Fruit fly (Drosophila melanogaster) whole organism, embryonic: Measurements from ENCODE around the gene CG3040.

Experiments
- Atf3 ChIP-seq: fragments of 200-800 bp; sonication (Bioruptor generic); optimal IDR thresholded peaks from 3 replicates; lab custom pipeline; 2016; ENCODE audit warnings: missing biosample characterization, missing genetic modification characterization
- Bdp1 ChIP-seq: fragments of 200-800 bp; sonication (Bioruptor generic); optimal IDR thresholded peaks from 3 replicates; lab custom pipeline; 2016; ENCODE audit warnings: missing biosample characterization, missing genetic modification characterization
- C15 ChIP-seq: fragments of 200-800 bp; sonication (Bioruptor generic); IDR thresholded peaks from 3 replicates; pipeline ENCODE4 v1.3.6; 2022; ENCODE audit warnings: missing biosample characterization, missing genetic modification characterization
- CG10147 ChIP-seq: fragments of 200-800 bp; sonication (Bioruptor generic); optimal IDR thresholded peaks from 2 replicates; lab custom pipeline; 2019; ENCODE audit warnings: missing biosample characterization, mild to moderate bottlenecking, missing genetic modification characterization, moderate library complexity
- CG10321 ChIP-seq: fragments of 200-800 bp; sonication (Bioruptor generic); IDR thresholded peaks from 2 replicates; pipeline ENCODE4 v1.3.6; 2022; ENCODE audit warnings: missing biosample characterization, missing genetic modification characterization
- CG10543 ChIP-seq: fragments of 200-800 bp; sonication (Bioruptor generic); optimal IDR thresholded peaks from 3 replicates; lab custom pipeline; 2017; ENCODE audit warnings: missing biosample characterization, mild to moderate bottlenecking, missing genetic modification characterization, moderate library complexity
- CG11560 ChIP-seq: fragments of 200-800 bp; sonication (Bioruptor generic); IDR thresholded peaks from 3 replicates; pipeline ENCODE4 v1.3.6; 2022; ENCODE audit warnings: missing biosample characterization, missing genetic modification characterization
- CG11696 ChIP-seq: fragments of 200-800 bp; sonication (Bioruptor generic); IDR thresholded peaks from 2 replicates; pipeline ENCODE4 v1.3.6; 2022; ENCODE audit warnings: missing biosample characterization, missing genetic modification characterization
- CG12104 ChIP-seq: fragments of 200-800 bp; sonication (Bioruptor generic); optimal IDR thresholded peaks from 3 replicates; lab custom pipeline; 2016; ENCODE audit warnings: missing biosample characterization, missing genetic modification characterization
- CG12219 ChIP-seq: fragments of 200-800 bp; sonication (Bioruptor generic); optimal IDR thresholded peaks from 3 replicates; lab custom pipeline; 2018; ENCODE audit warnings: missing biosample characterization, mild to moderate bottlenecking, missing genetic modification characterization
- CG12391 ChIP-seq: fragments of 200-800 bp; sonication (Bioruptor generic); optimal IDR thresholded peaks from 3 replicates; lab custom pipeline; 2018; ENCODE audit warnings: missing biosample characterization, mild to moderate bottlenecking, missing genetic modification characterization, moderate library complexity
- CG12659 ChIP-seq: fragments of 200-800 bp; sonication (Bioruptor generic); optimal IDR thresholded peaks from 3 replicates; lab custom pipeline; 2017; ENCODE audit warnings: mild to moderate bottlenecking, missing biosample characterization, missing genetic modification reagents, missing genetic modification characterization
- CG14014 ChIP-seq: fragments of 200-800 bp; sonication (Bioruptor generic); IDR thresholded peaks from 2 replicates; pipeline ENCODE4 v1.3.6; 2022; ENCODE audit warnings: missing biosample characterization, missing genetic modification characterization
- CG14965 ChIP-seq: fragments of 200-800 bp; sonication (Bioruptor generic); optimal IDR thresholded peaks from 2 replicates; lab custom pipeline; 2016; ENCODE audit warnings: missing biosample characterization, missing genetic modification characterization, borderline replicate concordance
- CG15514 ChIP-seq: fragments of 200-800 bp; sonication (Bioruptor generic); optimal IDR thresholded peaks from 3 replicates; lab custom pipeline; 2017; ENCODE audit warnings: missing biosample characterization, missing genetic modification characterization, mild to moderate bottlenecking, moderate library complexity, missing genetic modification reagents
- CG31388 ChIP-seq: fragments of 200-800 bp; sonication (Bioruptor generic); optimal IDR thresholded peaks from 2 replicates; lab custom pipeline; 2016; ENCODE audit warnings: missing biosample characterization, missing genetic modification characterization
- CG3847 ChIP-seq: fragments of 200-800 bp; sonication (Bioruptor generic); IDR thresholded peaks from 2 replicates; pipeline ENCODE4 v1.3.6; 2022; ENCODE audit warnings: missing biosample characterization, missing genetic modification characterization
- CG4424 ChIP-seq: fragments of 200-800 bp; sonication (Bioruptor generic); optimal IDR thresholded peaks from 3 replicates; lab custom pipeline; 2016; ENCODE audit warnings: missing biosample characterization, missing genetic modification characterization
- CG5180 ChIP-seq: fragments of 200-800 bp; sonication (Bioruptor generic); optimal IDR thresholded peaks from 3 replicates; lab custom pipeline; 2017; ENCODE audit warnings: missing biosample characterization, missing genetic modification characterization, mild to moderate bottlenecking, moderate library complexity, missing genetic modification reagents
- CG7987 ChIP-seq: fragments of 200-800 bp; sonication (Bioruptor generic); optimal IDR thresholded peaks from 2 replicates; lab custom pipeline; 2018; ENCODE audit warnings: missing biosample characterization, mild to moderate bottlenecking, missing genetic modification characterization, moderate library complexity
- CG8281 ChIP-seq: fragments of 200-800 bp; sonication (Bioruptor generic); optimal IDR thresholded peaks from 2 replicates; lab custom pipeline; 2018; ENCODE audit warnings: missing biosample characterization, mild to moderate bottlenecking, missing genetic modification characterization, moderate library complexity
- CG8478 ChIP-seq: fragments of >200 bp; optimal IDR thresholded peaks from 2 replicates; lab custom pipeline; 2018
- CG9876 ChIP-seq: fragments of 200-800 bp; sonication (Bioruptor generic); optimal IDR thresholded peaks from 2 replicates; lab custom pipeline; 2016; ENCODE audit warnings: missing biosample characterization, missing genetic modification characterization
- D ChIP-seq, 2 experiments: fragments of 200-800 bp in 1 of 2; fragments of >200 bp in 1 of 2; sonication (Bioruptor generic) in 1 of 2; optimal IDR thresholded peaks; 2 replicates in 1 of 2; 3 replicates in 1 of 2; lab custom pipeline; 2017; ENCODE audit warnings: mild to moderate bottlenecking in 1 of 2, missing biosample characterization in 1 of 2, missing genetic modification characterization in 1 of 2, missing genetic modification reagents in 1 of 2
- Deaf1 ChIP-seq: fragments of 200-800 bp; optimal IDR thresholded peaks from 3 replicates; lab custom pipeline; 2019; ENCODE audit warnings: missing biosample characterization, mild to moderate bottlenecking, missing genetic modification characterization, moderate library complexity
- Dek ChIP-seq: fragments of 200-800 bp; sonication (Bioruptor generic); optimal IDR thresholded peaks from 3 replicates; lab custom pipeline; 2019; ENCODE audit warnings: missing biosample characterization, mild to moderate bottlenecking, missing genetic modification characterization, moderate library complexity
- Gug ChIP-seq: fragments of 200-800 bp; sonication (Bioruptor generic); IDR thresholded peaks from 4 replicates; pipeline ENCODE4 v1.3.6; 2022; ENCODE audit warnings: missing biosample characterization, missing genetic modification characterization
- HLH54F ChIP-seq: fragments of 200-800 bp; sonication (Bioruptor generic); optimal IDR thresholded peaks from 3 replicates; lab custom pipeline; 2016; ENCODE audit warnings: missing biosample characterization, missing genetic modification characterization
- Hey ChIP-seq: fragments of 200-800 bp; sonication (Bioruptor generic); optimal IDR thresholded peaks from 3 replicates; lab custom pipeline; 2018; ENCODE audit warnings: missing biosample characterization, mild to moderate bottlenecking, missing genetic modification characterization
- Hmx ChIP-seq: fragments of 200-800 bp; sonication (Bioruptor generic); optimal IDR thresholded peaks from 2 replicates; lab custom pipeline; 2016; ENCODE audit warnings: missing biosample characterization, missing genetic modification characterization
- Poxn ChIP-seq: fragments of 200-800 bp; sonication (Bioruptor generic); IDR thresholded peaks from 2 replicates; pipeline ENCODE4 v1.3.6; 2022; ENCODE audit warnings: missing biosample characterization, missing genetic modification characterization
- Rx ChIP-seq: fragments of 200-800 bp; sonication (Bioruptor generic); IDR thresholded peaks from 2 replicates; pipeline ENCODE4 v1.3.6; 2022; ENCODE audit warnings: missing biosample characterization, missing genetic modification characterization
- Six4 ChIP-seq: fragments of 200-800 bp; sonication (Bioruptor generic); optimal IDR thresholded peaks from 2 replicates; lab custom pipeline; 2016; ENCODE audit warnings: missing biosample characterization, missing genetic modification characterization
- Spps ChIP-seq: fragments of 200-800 bp; sonication (Bioruptor generic); optimal IDR thresholded peaks from 2 replicates; lab custom pipeline; 2018; ENCODE audit warnings: missing biosample characterization, mild to moderate bottlenecking, missing genetic modification characterization
- Sry-δ ChIP-seq: fragments of 200-800 bp; sonication (Bioruptor generic); optimal IDR thresholded peaks from 2 replicates; lab custom pipeline; 2016; ENCODE audit warnings: missing biosample characterization, missing genetic modification characterization
- YL-1 ChIP-seq: fragments of 200-800 bp; sonication (Bioruptor generic); optimal IDR thresholded peaks from 3 replicates; lab custom pipeline; 2017; ENCODE audit warnings: missing biosample characterization, mild to moderate bottlenecking, missing genetic modification characterization
- lbe ChIP-seq: fragments of 200-800 bp; sonication (Bioruptor generic); optimal IDR thresholded peaks from 2 replicates; lab custom pipeline; 2016; ENCODE audit warnings: missing biosample characterization, mild to moderate bottlenecking, missing genetic modification characterization
- mirr ChIP-seq: fragments of 200-800 bp; sonication (Bioruptor generic); optimal IDR thresholded peaks from 3 replicates; lab custom pipeline; 2018; ENCODE audit warnings: missing biosample characterization, mild to moderate bottlenecking, missing genetic modification characterization
- nerfin-1 ChIP-seq: fragments of 200-800 bp; sonication (Bioruptor generic); optimal IDR thresholded peaks from 3 replicates; lab custom pipeline; 2019; ENCODE audit warnings: missing biosample characterization, mild to moderate bottlenecking, missing genetic modification characterization, moderate library complexity
- nerfin-2 ChIP-seq: fragments of 200-800 bp; sonication (Bioruptor generic); IDR thresholded peaks from 2 replicates; pipeline ENCODE4 v1.3.6; 2022; ENCODE audit warnings: missing biosample characterization, missing genetic modification characterization; ENCODE audit not compliant: partially characterized antibody
- peb ChIP-seq: fragments of 200-800 bp; sonication (Bioruptor generic); IDR thresholded peaks from 2 replicates; pipeline ENCODE4 v1.3.6; 2022; ENCODE audit warnings: missing biosample characterization, missing genetic modification characterization
- run ChIP-seq: fragments of 200-800 bp; sonication (Bioruptor generic); optimal IDR thresholded peaks from 3 replicates; lab custom pipeline; 2018; ENCODE audit warnings: missing biosample characterization, mild to moderate bottlenecking, missing genetic modification characterization
- salm ChIP-seq: fragments of 200-800 bp; sonication (Bioruptor generic); optimal IDR thresholded peaks from 2 replicates; lab custom pipeline; 2018; ENCODE audit warnings: missing biosample characterization, mild to moderate bottlenecking, missing genetic modification characterization
- sens ChIP-seq: fragments of 200-800 bp; sonication (Bioruptor generic); peaks from one replicate; lab custom pipeline; 2016; ENCODE audit warnings: missing biosample characterization, missing genetic modification characterization
- sim ChIP-seq: fragments of 200-800 bp; sonication (Bioruptor generic); IDR thresholded peaks from 2 replicates; pipeline ENCODE4 v1.3.6; 2022; ENCODE audit warnings: missing biosample characterization, missing genetic modification characterization
- sima ChIP-seq: fragments of 200-800 bp; sonication (Bioruptor generic); optimal IDR thresholded peaks from 2 replicates; lab custom pipeline; 2016; ENCODE audit warnings: missing biosample characterization, missing genetic modification characterization
- sqz ChIP-seq: fragments of 200-800 bp; sonication (Bioruptor generic); optimal IDR thresholded peaks from 3 replicates; lab custom pipeline; 2018; ENCODE audit warnings: missing biosample characterization, mild to moderate bottlenecking, missing genetic modification characterization
- wek ChIP-seq: fragments of 200-800 bp; sonication (Bioruptor generic); optimal IDR thresholded peaks from 3 replicates; lab custom pipeline; 2018; ENCODE audit warnings: missing biosample characterization, mild to moderate bottlenecking, missing genetic modification characterization, moderate library complexity
- wor ChIP-seq: fragments of 200-800 bp; sonication (Bioruptor generic); IDR thresholded peaks from 2 replicates; pipeline ENCODE4 v1.3.6; 2022; ENCODE audit warnings: missing biosample characterization, missing genetic modification characterization

Gene CG3040

DNA sequence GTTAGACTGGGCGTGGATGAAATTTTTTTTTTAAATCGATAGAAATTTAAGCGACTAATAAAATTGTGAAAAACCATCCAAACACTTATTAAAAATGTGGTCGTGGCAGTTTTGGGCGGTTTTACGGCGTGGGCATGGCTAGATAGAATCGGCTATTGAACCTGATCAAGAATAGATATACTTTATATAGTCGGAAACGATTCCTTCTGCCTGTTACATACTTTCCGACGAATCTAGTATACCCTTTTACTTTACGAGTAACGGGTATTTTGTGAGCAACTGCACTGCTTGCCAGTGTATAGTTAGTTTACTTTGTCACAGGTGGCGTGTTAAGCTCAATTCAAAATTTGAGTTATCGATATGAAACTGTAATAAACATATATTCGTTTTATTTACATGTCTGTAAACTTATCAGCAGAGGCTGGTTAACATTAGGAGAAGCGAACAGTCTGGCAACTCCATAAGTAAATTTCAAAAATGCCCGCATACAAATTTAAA is 41.8 kb upstream of the CG3040 start (continued):
- TF ChIP-seq CG14014 (GFP tag; lab: Robert Waterston, UW) (peak; percentile 52; the same call in 1 of the 2 replicates), sqz (GFP tag; lab: Kevin White, UChicago) (no peak), CG10147 (GFP tag; lab: Kevin White, UChicago) (no peak), peb (GFP tag; lab: Robert Waterston, UW) (no peak), CG4424 (GFP tag; lab: Kevin White, UChicago) (peak; percentile 20), sima (GFP tag; lab: Kevin White, UChicago) (peak; percentile 43), salm (peak; percentile 8), C15 (no peak), CG8478 (no peak), YL-1 (GFP tag; lab: Kevin White, UChicago) (peak; percentile 7), CG10543 (peak; percentile 21), CG14965 (GFP tag; lab: Kevin White, UChicago) (no peak), CG5180 (GFP tag; lab: Kevin White, UChicago) (no peak), CG7987 (GFP tag; lab: Kevin White, UChicago) (peak; percentile 44), CG10321 (GFP tag; lab: Robert Waterston, UW) (no peak), Bdp1 (no peak), Poxn (GFP tag; lab: Robert Waterston, UW) (no peak), CG8281 (no peak), Six4 (GFP tag; lab: Kevin White, UChicago) (no peak), CG12659 (GFP tag; lab: Kevin White, UChicago) (peak; percentile 70), CG12104 (no peak), sim (GFP tag; lab: Robert Waterston, UW) (no peak), CG12391 (tag; lab: Kevin White, UChicago) (peak; percentile 35), Spps (tag; lab: Kevin White, UChicago) (no peak), CG11560 (tag; lab: Robert Waterston, UW) (peak; percentile 91), D (optimal IDR thresholded peaks at IDR 0.05; lab: Kevin White, UChicago) (no peak), D (GFP tag; optimal IDR thresholded peaks at IDR 0.05; lab: Kevin White, UChicago) (no peak), HLH54F (GFP tag; lab: Kevin White, UChicago) (peak; percentile 44), nerfin-1 (tag; lab: Kevin White, UChicago) (no peak), CG9876 (GFP tag; lab: Kevin White, UChicago) (no peak), Dek (tag; lab: Kevin White, UChicago) (peak; percentile 35), lbe (GFP tag; lab: Kevin White, UChicago) (no peak), CG3847 (GFP tag; lab: Robert Waterston, UW) (peak; percentile 44)

DNA sequence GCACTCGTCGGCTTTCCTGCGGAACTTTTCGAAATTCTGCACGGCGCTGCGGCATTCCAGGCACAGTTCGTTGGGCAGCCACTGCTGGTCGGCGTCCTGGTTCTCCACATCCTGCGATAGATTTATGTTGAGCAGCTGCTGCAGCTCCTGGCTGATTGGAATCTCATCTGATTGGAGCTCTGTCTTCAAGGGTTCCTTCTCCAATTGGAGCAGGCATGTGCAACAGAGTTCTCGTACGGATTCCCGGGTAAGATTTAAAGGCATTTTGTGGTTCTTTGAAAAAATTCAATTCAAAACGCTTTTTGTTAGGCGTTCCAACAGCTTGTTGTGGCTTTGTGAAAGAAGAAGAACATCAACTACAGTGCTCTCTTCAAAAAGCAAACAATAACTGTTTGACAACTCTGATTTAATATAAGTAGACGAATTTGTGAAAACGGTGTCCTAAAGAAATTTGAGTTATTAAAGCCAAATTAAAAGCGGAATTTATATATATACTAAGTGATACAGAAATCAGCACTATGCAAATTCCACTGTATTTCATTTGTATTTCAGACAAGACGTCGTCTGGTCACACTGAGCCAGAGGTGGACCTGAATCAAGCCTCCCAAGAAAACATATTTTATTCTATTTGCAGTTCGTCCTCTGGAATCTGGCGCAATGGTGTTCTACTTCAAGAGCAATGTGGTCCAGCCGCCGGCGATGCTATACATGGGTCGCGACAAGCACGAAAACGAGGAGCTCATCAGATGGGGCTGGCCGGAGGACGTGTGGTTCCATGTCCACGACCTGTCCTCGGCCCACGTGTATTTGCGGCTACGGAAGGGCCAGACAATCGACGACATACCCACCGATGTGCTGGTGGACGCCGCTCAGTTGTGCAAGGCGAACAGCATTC is 40.4 kb upstream of the CG3040 start, which contains the start of the genes CG3032 and CG4593:
CG3032 (minus strand) TSS at position 562 of the 895 bp plus-strand sequence.
CG4593 (plus strand) TSS at position 568 of the 895 bp plus-strand sequence.
- peak; percentile 19 for TF ChIP-seq wek (GFP tag; lab: Kevin White, UChicago)
- peak; percentile 56 for TF ChIP-seq Hmx (GFP tag; lab: Kevin White, UChicago)
- TF ChIP-seq CG31388 (GFP tag; lab: Kevin White, UChicago), result peak; percentile 56
- TF ChIP-seq Atf3 (GFP tag; lab: Kevin White, UChicago), result peak; percentile 34
- TF ChIP-seq nerfin-2, result no peak
- TF ChIP-seq run (tag; lab: Kevin White, UChicago), result peak; percentile 57
- TF ChIP-seq Deaf1 (tag; lab: Kevin White, UChicago), result peak; percentile 45
- peak; percentile 92 for TF ChIP-seq sens (GFP tag; lab: Kevin White, UChicago)
- no peak for TF ChIP-seq Hey (tag; lab: Kevin White, UChicago)
- peak; percentile 85 for TF ChIP-seq Rx (GFP tag; lab: Robert Waterston, UW)
- TF ChIP-seq mirr (GFP tag; lab: Kevin White, UChicago), result peak; percentile 17
- peak; percentile 74 for TF ChIP-seq wor (GFP tag; lab: Robert Waterston, UW)
- peak; percentile 48 for TF ChIP-seq CG12219
- TF ChIP-seq CG11696 (GFP tag; lab: Robert Waterston, UW), result peak; percentile 80
- TF ChIP-seq CG15514 (GFP tag; lab: Kevin White, UChicago), result peak; percentile 79
- no peak for TF ChIP-seq CG8478
- peak; percentile 89 for TF ChIP-seq Gug (GFP tag; lab: Robert Waterston, UW)
- TF ChIP-seq Sry-δ, result peak; percentile 73
